Fruit fly (Drosophila melanogaster) whole organism, adult: ENCODE data around the gene Trxr1.
A peak's percentile ranks its signal among the peaks of the same experiment; 100 is the strongest.

Source experiments
- CG12768 ChIP-seq: fragments of 200-800 bp; sonication (Bioruptor generic); optimal IDR thresholded peaks from 2 replicates; lab custom pipeline; 2017; ENCODE audit warnings: missing biosample characterization, missing genetic modification characterization, mild to moderate bottlenecking, moderate library complexity, missing genetic modification reagents
- CG14711 ChIP-seq: fragments of 200-800 bp; sonication (Bioruptor generic); optimal IDR thresholded peaks from 2 replicates; lab custom pipeline; 2018; ENCODE audit warnings: missing biosample characterization, mild to moderate bottlenecking, missing genetic modification characterization, moderate library complexity
- CG33017 ChIP-seq: fragments of 200-800 bp; sonication (Bioruptor generic); optimal IDR thresholded peaks from 2 replicates; lab custom pipeline; 2018; ENCODE audit warnings: missing biosample characterization, mild to moderate bottlenecking, missing genetic modification characterization, moderate library complexity
- CG7045 ChIP-seq: fragments of 200-800 bp; sonication (Bioruptor generic); optimal IDR thresholded peaks from 2 replicates; lab custom pipeline; 2017; ENCODE audit warnings: missing biosample characterization, mild to moderate bottlenecking, missing genetic modification characterization
- Clk ChIP-seq: fragments of 200-800 bp; sonication (Bioruptor generic); optimal IDR thresholded peaks from 2 replicates; lab custom pipeline; 2017; ENCODE audit warnings: missing biosample characterization, missing genetic modification characterization
- Crg-1 ChIP-seq: fragments of 200-800 bp; sonication (Bioruptor generic); optimal IDR thresholded peaks from 2 replicates; lab custom pipeline; 2016; ENCODE audit warnings: missing biosample characterization, missing genetic modification characterization
- Mnt ChIP-seq: fragments of 200-800 bp; sonication (Bioruptor generic); optimal IDR thresholded peaks from 2 replicates; lab custom pipeline; 2016; ENCODE audit warnings: missing biosample characterization, mild to moderate bottlenecking, missing genetic modification characterization
- bab1 ChIP-seq: fragments of 200-800 bp; sonication (Bioruptor generic); optimal IDR thresholded peaks from 3 replicates; lab custom pipeline; 2019; ENCODE audit warnings: missing biosample characterization, mild to moderate bottlenecking, missing genetic modification characterization, moderate library complexity
- cic ChIP-seq: fragments of 200-800 bp; sonication (Bioruptor generic); optimal IDR thresholded peaks from 2 replicates; lab custom pipeline; 2017; ENCODE audit warnings: missing biosample characterization, mild to moderate bottlenecking, missing genetic modification characterization, moderate library complexity
- cnc ChIP-seq, 2 experiments: fragments of >200 bp; optimal IDR thresholded peaks; 2 replicates each; lab custom pipeline; 2017
- kay ChIP-seq: fragments of 200-800 bp; sonication (Bioruptor generic); peaks from one replicate; lab custom pipeline; 2016; ENCODE audit warnings: missing biosample characterization, missing genetic modification characterization, borderline replicate concordance
- ovo ChIP-seq: fragments of 200-800 bp; sonication (Bioruptor generic); optimal IDR thresholded peaks from 2 replicates; lab custom pipeline; 2016; ENCODE audit warnings: missing biosample characterization, missing genetic modification characterization
- pad ChIP-seq: fragments of 200-800 bp; sonication (Bioruptor generic); optimal IDR thresholded peaks from 3 replicates; lab custom pipeline; 2017; ENCODE audit warnings: missing biosample characterization, missing genetic modification characterization, mild to moderate bottlenecking, moderate library complexity, missing genetic modification reagents
- toe ChIP-seq: fragments of 200-800 bp; sonication (Bioruptor generic); optimal IDR thresholded peaks from 2 replicates; lab custom pipeline; 2016; ENCODE audit warnings: missing biosample characterization, missing genetic modification characterization

DNA sequence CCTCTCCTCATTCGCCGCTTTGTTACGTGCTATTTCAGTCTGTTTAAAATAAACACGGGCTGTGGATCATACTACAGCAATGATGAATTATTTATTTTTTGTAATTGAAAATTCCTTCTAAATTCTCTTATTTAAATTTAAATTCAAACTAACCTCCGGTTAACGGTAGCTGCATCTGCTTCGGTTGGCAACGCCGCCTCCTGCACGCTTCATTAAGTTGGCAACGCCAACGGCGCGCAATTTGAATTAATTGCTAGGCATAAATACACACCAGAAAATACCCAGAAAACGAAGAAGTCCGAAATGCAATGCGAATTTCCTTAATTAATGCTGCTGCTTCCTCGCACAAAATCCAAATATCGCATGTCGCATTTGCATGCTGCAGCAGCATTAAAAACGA is 22.9 kb downstream of the Trxr1 start:
- TF ChIP-seq bab1, result peak; percentile 28
- TF ChIP-seq CG14711 (tag; lab: Kevin White, UChicago), result no peak
- no peak for TF ChIP-seq toe (GFP tag; lab: Kevin White, UChicago)
- TF ChIP-seq cic, result no peak
- no peak for TF ChIP-seq kay
- no peak for TF ChIP-seq CG7045
- TF ChIP-seq Mnt (GFP tag; lab: Kevin White, UChicago), result no peak
- TF ChIP-seq pad, result no peak
- TF ChIP-seq ovo (GFP tag; lab: Kevin White, UChicago), result no peak
- no peak for TF ChIP-seq cnc (optimal IDR thresholded peaks at IDR 0.05; lab: Kevin White, UChicago)
- TF ChIP-seq CG33017 (tag; lab: Kevin White, UChicago), result no peak
- no peak for TF ChIP-seq Crg-1 (GFP tag; lab: Kevin White, UChicago)
- no peak for TF ChIP-seq Clk (GFP tag; lab: Kevin White, UChicago)
- TF ChIP-seq CG12768 (GFP tag; lab: Kevin White, UChicago), result no peak
